Worm (Caenorhabditis elegans) whole organism, L4 larva: Measurements from ENCODE around the gene mask-1.

Source experiments
- D1046.2 ChIP-seq: fragments of 200-800 bp; sonication (Bioruptor generic); IDR thresholded peaks from 2 replicates; pipeline ENCODE4 v1.3.6; 2022; ENCODE audit warnings: missing genetic modification characterization, missing compliant biosample characterization
- F26F4.8 ChIP-seq: fragments of 200-800 bp; sonication (Bioruptor generic); conservative IDR thresholded peaks from 2 replicates; pipeline ENCODE4 v1.3.6; 2022; ENCODE audit warnings: missing genetic modification characterization, missing compliant biosample characterization
- F37D6.2 ChIP-seq: sonication (generic microtip); optimal IDR thresholded peaks from 2 replicates; lab custom pipeline; 2016; ENCODE audit warnings: mild to moderate bottlenecking, missing genetic modification characterization, missing compliant biosample characterization
- F44E2.7 ChIP-seq: fragments of 200-800 bp; sonication (Bioruptor generic); IDR thresholded peaks from 2 replicates; pipeline ENCODE4 v2.1.2; 2022; ENCODE audit warnings: missing genetic modification characterization, missing compliant biosample characterization
- F49E8.2 ChIP-seq: sonication (generic microtip); optimal IDR thresholded peaks from 2 replicates; lab custom pipeline; 2016; ENCODE audit warnings: missing compliant biosample characterization, mild to moderate bottlenecking, missing genetic modification characterization, borderline replicate concordance
- T20F7.1 ChIP-seq: fragments of 200-800 bp; sonication (Bioruptor generic); optimal IDR thresholded peaks from 2 replicates; lab custom pipeline; 2018; ENCODE audit warnings: mild to moderate bottlenecking, missing genetic modification characterization, missing compliant biosample characterization
- Y105C5A.15 ChIP-seq: fragments of 200-800 bp; sonication (Bioruptor generic); IDR thresholded peaks from 2 replicates; pipeline ENCODE4 v1.3.6; 2022; ENCODE audit warnings: missing genetic modification characterization, missing compliant biosample characterization
- Y5F2A.4 ChIP-seq: fragments of 200-800 bp; sonication (Bioruptor generic); optimal IDR thresholded peaks from 2 replicates; lab custom pipeline; 2018; ENCODE audit warnings: mild to moderate bottlenecking, missing genetic modification characterization, missing compliant biosample characterization
- ZK337.2 ChIP-seq: fragments of 200-800 bp; sonication (Bioruptor generic); IDR thresholded peaks from 2 replicates; pipeline ENCODE4 v1.3.6; 2022; ENCODE audit warnings: missing genetic modification reagents, missing genetic modification characterization, missing compliant biosample characterization
- aha-1 ChIP-seq: fragments of 150-350 bp; peaks from one replicate; lab custom pipeline; 2014; ENCODE audit warnings: missing biosample characterization, missing genetic modification characterization
- aly-2 ChIP-seq: sonication (generic microtip); optimal IDR thresholded peaks from 2 replicates; lab custom pipeline; 2018; ENCODE audit warnings: missing biosample characterization, missing genetic modification characterization
- ama-1 ChIP-seq: fragments of 150-350 bp; optimal IDR thresholded peaks from 2 replicates; lab custom pipeline; 2014; ENCODE audit warnings: inconsistent platforms, mixed read lengths
- arid-1 ChIP-seq: fragments of 200-800 bp; sonication (Bioruptor generic); conservative IDR thresholded peaks from 2 replicates; pipeline ENCODE4 v1.3.6; 2022; ENCODE audit warnings: missing genetic modification reagents, missing genetic modification characterization, missing compliant biosample characterization
- attf-4 ChIP-seq: sonication (generic microtip); optimal IDR thresholded peaks from 3 replicates; lab custom pipeline; 2017; ENCODE audit warnings: missing biosample characterization, missing genetic modification characterization
- ceh-32 ChIP-seq: sonication (generic microtip); optimal IDR thresholded peaks from 2 replicates; lab custom pipeline; 2016; ENCODE audit warnings: mild to moderate bottlenecking, missing genetic modification characterization, missing compliant biosample characterization; ENCODE audit not compliant: poor library complexity
- ceh-62 ChIP-seq: sonication (generic microtip); optimal IDR thresholded peaks from 2 replicates; lab custom pipeline; 2017; ENCODE audit warnings: missing biosample characterization, missing genetic modification characterization
- ces-1 ChIP-seq: fragments of 150-350 bp; sonication (generic microtip); optimal IDR thresholded peaks from 4 replicates; lab custom pipeline; 2014; ENCODE audit warnings: missing biosample characterization, missing genetic modification reagents, missing genetic modification characterization
- ctbp-1 ChIP-seq: fragments of 200-800 bp; sonication (Bioruptor generic); IDR thresholded peaks from 2 replicates; pipeline ENCODE4 v1.3.6; 2022; ENCODE audit warnings: missing genetic modification reagents, missing genetic modification characterization, missing compliant biosample characterization
- daf-12 ChIP-seq: fragments of 150-350 bp; optimal IDR thresholded peaks from 2 replicates; lab custom pipeline; 2014; ENCODE audit warnings: missing biosample characterization, missing genetic modification reagents, missing genetic modification characterization
- daf-16 ChIP-seq, 3 experiments: sonication (generic microtip); optimal IDR thresholded peaks; 2 replicates each; lab custom pipeline; 2016 to 2017; ENCODE audit warnings: missing genetic modification characterization in 3 of 3, missing genetic modification reagents in 3 of 3, mild to moderate bottlenecking in 2 of 3, missing compliant biosample characterization in 2 of 3, missing biosample characterization in 1 of 3, moderate library complexity in 1 of 3
- daf-8 ChIP-seq: fragments of 200-800 bp; sonication (Bioruptor generic); IDR thresholded peaks from 2 replicates; pipeline ENCODE4 v1.3.6; 2022; ENCODE audit warnings: missing genetic modification characterization, missing compliant biosample characterization
- dmd-9 ChIP-seq: fragments of 200-800 bp; sonication (Bioruptor generic); IDR thresholded peaks from 2 replicates; pipeline ENCODE4 v1.3.6; 2022; ENCODE audit warnings: missing genetic modification reagents, missing genetic modification characterization, missing compliant biosample characterization
- fkh-10 ChIP-seq: fragments of 150-350 bp; optimal IDR thresholded peaks from 2 replicates; lab custom pipeline; 2014; ENCODE audit warnings: missing biosample characterization, missing genetic modification reagents, missing genetic modification characterization
- gei-8 ChIP-seq: fragments of 200-800 bp; sonication (Bioruptor generic); optimal IDR thresholded peaks from 2 replicates; lab custom pipeline; 2018; ENCODE audit warnings: mild to moderate bottlenecking, missing genetic modification characterization, missing compliant biosample characterization
- hmg-1.1 ChIP-seq: fragments of 200-800 bp; sonication (Bioruptor generic); IDR thresholded peaks from 2 replicates; pipeline ENCODE4 v1.3.6; 2022; ENCODE audit warnings: missing genetic modification reagents, missing genetic modification characterization, missing compliant biosample characterization
- jun-1 ChIP-seq: fragments of 150-350 bp; optimal IDR thresholded peaks from 2 replicates; lab custom pipeline; 2014; ENCODE audit warnings: missing biosample characterization, missing genetic modification reagents, missing genetic modification characterization
- lin-13 ChIP-seq: fragments of 150-350 bp; optimal IDR thresholded peaks from 2 replicates; lab custom pipeline; 2014; ENCODE audit warnings: missing biosample characterization, missing genetic modification reagents, missing genetic modification characterization
- lin-38 ChIP-seq: fragments of 200-800 bp; sonication (Bioruptor generic); IDR thresholded peaks from 2 replicates; pipeline ENCODE4 v1.3.6; 2022; ENCODE audit warnings: missing genetic modification reagents, missing genetic modification characterization, missing compliant biosample characterization
- lsy-2 ChIP-seq, 2 experiments: fragments of 150-350 bp in 1 of 2; sonication (generic microtip) in 1 of 2; optimal IDR thresholded peaks; 2 replicates each; lab custom pipeline; 2014 to 2017; ENCODE audit warnings: missing biosample characterization in 2 of 2, missing genetic modification characterization in 2 of 2
- madf-9 ChIP-seq: fragments of 200-800 bp; sonication (Bioruptor generic); conservative IDR thresholded peaks from 2 replicates; pipeline ENCODE4 v1.3.6; 2022; ENCODE audit warnings: missing genetic modification reagents, missing genetic modification characterization, missing compliant biosample characterization
- mep-1 ChIP-seq: fragments of 150-350 bp; sonication (generic microtip); optimal IDR thresholded peaks from 3 replicates; lab custom pipeline; 2014; ENCODE audit warnings: missing biosample characterization, missing genetic modification characterization
- mxl-2 ChIP-seq: fragments of 200-800 bp; sonication (Bioruptor generic); conservative IDR thresholded peaks from 2 replicates; pipeline ENCODE4 v1.3.6; 2022; ENCODE audit warnings: missing genetic modification reagents, missing genetic modification characterization, missing compliant biosample characterization
- mxl-3 ChIP-seq: fragments of 200-800 bp; sonication (Bioruptor generic); optimal IDR thresholded peaks from 2 replicates; lab custom pipeline; 2018; ENCODE audit warnings: mild to moderate bottlenecking, missing genetic modification characterization, missing compliant biosample characterization
- nhr-11 ChIP-seq: fragments of 150-350 bp; optimal IDR thresholded peaks from 2 replicates; lab custom pipeline; 2014; ENCODE audit warnings: missing biosample characterization, missing genetic modification characterization
- nhr-111 ChIP-seq: fragments of 200-800 bp; sonication (Bioruptor generic); optimal IDR thresholded peaks from 2 replicates; lab custom pipeline; 2018; ENCODE audit warnings: mild to moderate bottlenecking, missing genetic modification characterization, missing compliant biosample characterization
- nhr-237 ChIP-seq: sonication (generic microtip); optimal IDR thresholded peaks from 2 replicates; lab custom pipeline; 2017; ENCODE audit warnings: missing biosample characterization, missing genetic modification characterization
- nhr-25 ChIP-seq: sonication (generic microtip); optimal IDR thresholded peaks from 2 replicates; lab custom pipeline; 2017; ENCODE audit warnings: missing genetic modification characterization, mild to moderate bottlenecking, missing compliant biosample characterization, antibody characterized with exemption, moderate library complexity, borderline replicate concordance; ENCODE audit not compliant: insufficient read depth
- nhr-28 ChIP-seq: fragments of 150-350 bp; optimal IDR thresholded peaks from 2 replicates; lab custom pipeline; 2014; ENCODE audit warnings: missing biosample characterization, missing genetic modification characterization
- nhr-42 ChIP-seq: fragments of 200-800 bp; sonication (Bioruptor generic); IDR thresholded peaks from 2 replicates; pipeline ENCODE4 v1.3.6; 2022; ENCODE audit warnings: missing genetic modification characterization, missing compliant biosample characterization
- nhr-48 ChIP-seq: sonication (generic microtip); optimal IDR thresholded peaks from 2 replicates; lab custom pipeline; 2016; ENCODE audit warnings: mild to moderate bottlenecking, missing genetic modification characterization, missing compliant biosample characterization
- nhr-6 ChIP-seq: fragments of 150-350 bp; optimal IDR thresholded peaks from 2 replicates; lab custom pipeline; 2014; ENCODE audit warnings: missing biosample characterization, missing genetic modification characterization
- nhr-76 ChIP-seq: fragments of 150-350 bp; optimal IDR thresholded peaks from 2 replicates; lab custom pipeline; 2014; ENCODE audit warnings: missing biosample characterization, missing genetic modification characterization
- nhr-77 ChIP-seq: fragments of 150-350 bp; optimal IDR thresholded peaks from 2 replicates; lab custom pipeline; 2014; ENCODE audit warnings: missing biosample characterization, missing genetic modification characterization
- pha-4 ChIP-seq, 2 experiments: fragments of 150-350 bp in 1 of 2; fragments of 200-800 bp in 1 of 2; sonication (Bioruptor generic) in 1 of 2; IDR thresholded peaks in 1 of 2; optimal IDR thresholded peaks in 1 of 2; 2 replicates each; pipeline versions ENCODE4 v1.3.6 to Lab custom; 2014 to 2022; ENCODE audit warnings: missing genetic modification characterization in 2 of 2, missing genetic modification reagents in 2 of 2, missing biosample characterization in 1 of 2, missing compliant biosample characterization in 1 of 2
- skn-1 ChIP-seq: fragments of 150-350 bp; optimal IDR thresholded peaks from 2 replicates; lab custom pipeline; 2014; ENCODE audit warnings: missing biosample characterization, missing genetic modification characterization
- snpc-4 ChIP-seq: fragments of 150-350 bp; optimal IDR thresholded peaks from 2 replicates; lab custom pipeline; 2014; ENCODE audit warnings: missing biosample characterization, missing genetic modification characterization
- spr-1 ChIP-seq: sonication (generic microtip); optimal IDR thresholded peaks from 2 replicates; lab custom pipeline; 2016; ENCODE audit warnings: mild to moderate bottlenecking, missing genetic modification characterization, missing compliant biosample characterization
- spr-3 ChIP-seq: fragments of 200-800 bp; sonication (Bioruptor generic); optimal IDR thresholded peaks from 2 replicates; lab custom pipeline; 2018; ENCODE audit warnings: mild to moderate bottlenecking, missing genetic modification characterization, missing compliant biosample characterization
- tra-1 ChIP-seq: fragments of 200-800 bp; sonication (Bioruptor generic); IDR thresholded peaks from 2 replicates; pipeline ENCODE4 v1.3.6; 2022; ENCODE audit warnings: missing genetic modification reagents, missing genetic modification characterization, missing compliant biosample characterization
- unc-130 ChIP-seq: sonication (generic microtip); optimal IDR thresholded peaks from 2 replicates; lab custom pipeline; 2016; ENCODE audit warnings: missing genetic modification reagents, missing genetic modification characterization, missing compliant biosample characterization
- unc-39 ChIP-seq: sonication (generic microtip); optimal IDR thresholded peaks from 2 replicates; lab custom pipeline; 2017; ENCODE audit warnings: missing biosample characterization, missing genetic modification characterization
- zip-11 ChIP-seq: fragments of 200-800 bp; sonication (Bioruptor generic); IDR thresholded peaks from 2 replicates; pipeline ENCODE4 v1.3.6; 2022; ENCODE audit warnings: missing genetic modification characterization, missing compliant biosample characterization

The mask-1 gene

ce11 chrIV:10330962-10331361 lies 43.7 kb upstream of the mask-1 start (continued):
- no peak for TF ChIP-seq attf-4
- no peak for TF ChIP-seq unc-130 (GFP tag; lab: Kevin White, UChicago)
- TF ChIP-seq nhr-6 (tag; lab: Kevin White, UChicago), result no peak
- no peak for TF ChIP-seq madf-9 (GFP tag; lab: Robert Waterston, UW)
- no peak for TF ChIP-seq pha-4 (GFP tag; IDR thresholded peaks at IDR 0.05; lab: Robert Waterston, UW)
- TF ChIP-seq pha-4 (tag; optimal IDR thresholded peaks at IDR 0.05; lab: Kevin White, UChicago), result no peak
- TF ChIP-seq spr-1, result no peak
- 0 out of 2 replicates have a peak, but pooled peaks have one; percentile 14 for TF ChIP-seq ctbp-1
- peak; percentile 72 for TF ChIP-seq aha-1 (tag; lab: Kevin White, UChicago)
- peak; percentile 61 for TF ChIP-seq nhr-28 (tag; lab: Kevin White, UChicago)
- no peak for TF ChIP-seq jun-1 (tag; lab: Kevin White, UChicago)
- no peak for TF ChIP-seq zip-11 (GFP tag; lab: Robert Waterston, UW)
- peak; percentile 8 for TF ChIP-seq nhr-77
- 0 out of 2 replicates have a peak, but pooled peaks have one; percentile 50 for TF ChIP-seq D1046.2 (GFP tag; lab: Robert Waterston, UW)
- TF ChIP-seq dmd-9 (GFP tag; lab: Robert Waterston, UW), result no peak
- no peak for TF ChIP-seq ces-1 (GFP tag; lab: Kevin White, UChicago)
- TF ChIP-seq F49E8.2 (tag; lab: Kevin White, UChicago), result no peak
- TF ChIP-seq ceh-32 (tag; lab: Kevin White, UChicago), result no peak
- no peak for TF ChIP-seq nhr-237
- no peak for TF ChIP-seq aly-2 (tag; lab: Kevin White, UChicago)
- no peak for TF ChIP-seq lin-38 (GFP tag; lab: Robert Waterston, UW)
- no peak for TF ChIP-seq gei-8 (GFP tag; lab: Kevin White, UChicago)
- TF ChIP-seq arid-1 (GFP tag; lab: Robert Waterston, UW), result no peak
- TF ChIP-seq nhr-11 (tag; lab: Kevin White, UChicago), result no peak
- no peak for TF ChIP-seq ZK337.2 (GFP tag; lab: Robert Waterston, UW)
- no peak for TF ChIP-seq ceh-62
- TF ChIP-seq unc-39 (tag; lab: Kevin White, UChicago), result no peak
- TF ChIP-seq mxl-3 (GFP tag; lab: Kevin White, UChicago), result peak; percentile 97
- TF ChIP-seq ama-1 (lab: Kevin White, UChicago), result peak; percentile 4
- no peak for TF ChIP-seq nhr-111 (GFP tag; lab: Kevin White, UChicago)
- no peak for TF ChIP-seq nhr-25
- 0 out of 2 replicates have a peak, but pooled peaks have one; percentile 28 for TF ChIP-seq tra-1
- TF ChIP-seq daf-8, result no peak
- no peak for TF ChIP-seq skn-1 (tag; lab: Kevin White, UChicago)
- TF ChIP-seq nhr-42 (GFP tag; lab: Robert Waterston, UW), result no peak
- no peak for TF ChIP-seq Y5F2A.4 (GFP tag; lab: Kevin White, UChicago)
- no peak for TF ChIP-seq daf-12 (tag; lab: Kevin White, UChicago)
- no peak for TF ChIP-seq F37D6.2 (tag; lab: Kevin White, UChicago)
- no peak for TF ChIP-seq lsy-2 (tag; optimal IDR thresholded peaks at IDR 0.05; lab: Kevin White, UChicago)
- no peak for TF ChIP-seq mxl-2
- TF ChIP-seq spr-3, result no peak
- TF ChIP-seq daf-16 (GFP tag; optimal IDR thresholded peaks at IDR 0.05; lab: Kevin White, UChicago), result no peak
- TF ChIP-seq daf-16 (tag; optimal IDR thresholded peaks at IDR 0.05; lab: Kevin White, UChicago), result peak; percentile 55
- no peak for TF ChIP-seq F26F4.8
- TF ChIP-seq fkh-10 (GFP tag; lab: Kevin White, UChicago), result no peak
- peak; percentile 50; the same call in 1 of the 2 replicates for TF ChIP-seq hmg-1.1 (GFP tag; lab: Robert Waterston, UW)
- no peak for TF ChIP-seq F44E2.7 (GFP tag; lab: Robert Waterston, UW)
- peak; percentile 23 for TF ChIP-seq mep-1 (tag; lab: Kevin White, UChicago)
- no peak for TF ChIP-seq lin-13 (GFP tag; lab: Kevin White, UChicago)
- TF ChIP-seq Y105C5A.15 (GFP tag; lab: Robert Waterston, UW), result no peak
- TF ChIP-seq nhr-76 (tag; lab: Kevin White, UChicago), result no peak
- TF ChIP-seq T20F7.1, result no peak
- TF ChIP-seq nhr-48 (tag; lab: Kevin White, UChicago), result no peak
- no peak for TF ChIP-seq snpc-4 (tag; lab: Kevin White, UChicago)
